Worm (Caenorhabditis elegans) whole organism, young adult: ENCODE data around the gene frm-3.

Source experiments
- F33H1.4 ChIP-seq: fragments of 200-800 bp; sonication (Bioruptor generic); IDR thresholded peaks from 2 replicates; pipeline ENCODE4 v1.3.6; 2022; ENCODE audit warnings: missing genetic modification reagents, missing genetic modification characterization, missing compliant biosample characterization
- F57A8.1 ChIP-seq: fragments of 200-800 bp; sonication (Bioruptor generic); optimal IDR thresholded peaks from 2 replicates; lab custom pipeline; 2018; ENCODE audit warnings: mild to moderate bottlenecking, missing genetic modification characterization, moderate library complexity, missing compliant biosample characterization
- Y53F4B.3 ChIP-seq: fragments of 200-800 bp; sonication (Bioruptor generic); IDR thresholded peaks from 2 replicates; pipeline ENCODE4 v1.3.6; 2022; ENCODE audit warnings: missing genetic modification reagents, missing genetic modification characterization, missing compliant biosample characterization
- attf-5 ChIP-seq: fragments of 200-800 bp; sonication (Bioruptor generic); optimal IDR thresholded peaks from 2 replicates; lab custom pipeline; 2018; ENCODE audit warnings: mild to moderate bottlenecking, missing genetic modification characterization, missing compliant biosample characterization
- egl-18 ChIP-seq: fragments of 200-800 bp; sonication (Bioruptor generic); IDR thresholded peaks from 2 replicates; pipeline ENCODE4 v1.3.6; 2022; ENCODE audit warnings: missing genetic modification reagents, missing genetic modification characterization, missing compliant biosample characterization
- ekl-4 ChIP-seq: fragments of 200-800 bp; sonication (Bioruptor generic); IDR thresholded peaks from 2 replicates; pipeline ENCODE4 v1.3.6; 2022; ENCODE audit warnings: missing genetic modification reagents, missing genetic modification characterization, missing compliant biosample characterization
- ets-4 ChIP-seq: fragments of 200-800 bp; sonication (Bioruptor generic); optimal IDR thresholded peaks from 2 replicates; lab custom pipeline; 2018; ENCODE audit warnings: mild to moderate bottlenecking, missing genetic modification characterization, missing compliant biosample characterization
- fkh-3 ChIP-seq: sonication (generic microtip); optimal IDR thresholded peaks from 2 replicates; lab custom pipeline; 2016; ENCODE audit warnings: mild to moderate bottlenecking, missing genetic modification characterization, missing compliant biosample characterization
- let-526 ChIP-seq: fragments of 200-800 bp; sonication (Bioruptor generic); IDR thresholded peaks from 2 replicates; pipeline ENCODE4 v1.3.6; 2022; ENCODE audit warnings: missing genetic modification reagents, missing genetic modification characterization, missing compliant biosample characterization
- nfya-1 ChIP-seq: sonication (generic microtip); optimal IDR thresholded peaks from 2 replicates; lab custom pipeline; 2017; ENCODE audit warnings: antibody characterized with exemption, missing compliant biosample characterization, missing genetic modification characterization, borderline replicate concordance; ENCODE audit not compliant: insufficient read depth
- pha-4 ChIP-seq: fragments of 150-350 bp; sonication (generic microtip); optimal IDR thresholded peaks from 2 replicates; lab custom pipeline; 2014; ENCODE audit warnings: missing biosample characterization, missing genetic modification reagents, missing genetic modification characterization
- rcor-1 ChIP-seq: fragments of 200-800 bp; sonication (Bioruptor generic); IDR thresholded peaks from 2 replicates; pipeline ENCODE4 v1.3.6; 2022; ENCODE audit warnings: missing genetic modification reagents, missing genetic modification characterization, missing compliant biosample characterization
- sea-2 ChIP-seq: fragments of 200-800 bp; sonication (Bioruptor generic); IDR thresholded peaks from 2 replicates; pipeline ENCODE4 v1.3.6; 2022; ENCODE audit warnings: missing genetic modification characterization, missing compliant biosample characterization

DNA sequence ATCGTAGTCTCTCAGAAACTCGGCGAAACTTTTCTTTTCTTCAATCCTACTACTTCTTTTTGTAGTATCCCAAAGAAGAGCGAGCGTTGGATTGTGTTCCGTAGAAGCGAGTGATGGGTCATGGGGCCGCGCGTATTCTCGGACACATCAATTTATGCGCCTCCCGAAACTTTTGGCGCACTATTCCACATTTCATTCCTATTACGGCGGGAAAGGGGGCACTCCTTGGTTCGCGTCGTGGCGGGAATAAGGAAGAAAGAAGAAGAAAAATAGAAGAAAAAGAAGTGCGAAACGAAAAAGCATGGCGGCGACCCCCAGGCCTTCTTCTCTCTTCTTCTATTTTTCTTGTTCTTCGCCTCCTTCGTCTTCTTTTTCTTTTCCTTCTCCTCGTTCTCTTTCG is 591 bp upstream of the frm-3 start:
- TF ChIP-seq fkh-3 (tag; lab: Kevin White, UChicago) (no peak), Y53F4B.3 (GFP tag; lab: Robert Waterston, UW) (no peak), F33H1.4 (GFP tag; lab: Robert Waterston, UW) (no peak), ets-4 (GFP tag; lab: Kevin White, UChicago) (no peak), pha-4 (tag; lab: Kevin White, UChicago) (no peak), nfya-1 (tag; lab: Kevin White, UChicago) (no peak), ekl-4 (GFP tag; lab: Robert Waterston, UW) (no peak), rcor-1 (GFP tag; lab: Robert Waterston, UW) (no peak), let-526 (GFP tag; lab: Robert Waterston, UW) (no peak), F57A8.1 (GFP tag; lab: Kevin White, UChicago) (no peak), sea-2 (GFP tag; lab: Robert Waterston, UW) (no peak), egl-18 (no peak), attf-5 (GFP tag; lab: Kevin White, UChicago) (no peak)
